Worm (Caenorhabditis elegans) whole organism, L2 larva: ENCODE data around the gene rpn-12.

Experiments
- C34F6.9 ChIP-seq: fragments of 150-350 bp; optimal IDR thresholded peaks from 2 replicates; lab custom pipeline; 2014; ENCODE audit warnings: missing biosample characterization, missing genetic modification characterization
- F13H6.1 ChIP-seq: sonication (generic microtip); optimal IDR thresholded peaks from 2 replicates; lab custom pipeline; 2016; ENCODE audit warnings: missing genetic modification characterization, missing compliant biosample characterization
- R02D3.7 ChIP-seq: fragments of 150-350 bp; optimal IDR thresholded peaks from 2 replicates; lab custom pipeline; 2014; ENCODE audit warnings: missing biosample characterization, missing genetic modification characterization
- Y55F3AM.14 ChIP-seq: fragments of 200-800 bp; sonication (Bioruptor generic); optimal IDR thresholded peaks from 2 replicates; lab custom pipeline; 2018; ENCODE audit warnings: mild to moderate bottlenecking, missing genetic modification characterization, missing compliant biosample characterization
- ZK546.5 ChIP-seq: sonication (generic microtip); optimal IDR thresholded peaks from 2 replicates; lab custom pipeline; 2017; ENCODE audit warnings: missing biosample characterization, missing genetic modification characterization
- alr-1 ChIP-seq: fragments of 150-350 bp; optimal IDR thresholded peaks from 2 replicates; lab custom pipeline; 2014; ENCODE audit warnings: missing biosample characterization, missing genetic modification characterization
- aly-2 ChIP-seq: fragments of 150-350 bp; optimal IDR thresholded peaks from 2 replicates; lab custom pipeline; 2014; ENCODE audit warnings: missing biosample characterization, missing genetic modification characterization
- ama-1 ChIP-seq: fragments of 150-350 bp; optimal IDR thresholded peaks from 2 replicates; lab custom pipeline; 2018; ENCODE audit warnings: inconsistent platforms
- blmp-1 ChIP-seq: sonication (generic microtip); optimal IDR thresholded peaks from 2 replicates; lab custom pipeline; 2017; ENCODE audit warnings: missing genetic modification characterization, mild to moderate bottlenecking, missing compliant biosample characterization, antibody characterized with exemption, moderate library complexity; ENCODE audit not compliant: insufficient read depth
- ceh-16 ChIP-seq: fragments of 150-350 bp; optimal IDR thresholded peaks from 2 replicates; lab custom pipeline; 2014; ENCODE audit warnings: missing biosample characterization, missing genetic modification characterization
- ceh-82 ChIP-seq: fragments of 150-350 bp; optimal IDR thresholded peaks from 2 replicates; lab custom pipeline; 2014; ENCODE audit warnings: missing biosample characterization, missing genetic modification characterization
- crh-2 ChIP-seq: sonication (generic microtip); optimal IDR thresholded peaks from 2 replicates; lab custom pipeline; 2017; ENCODE audit warnings: missing biosample characterization, missing genetic modification characterization
- dmd-4 ChIP-seq: sonication (generic microtip); optimal IDR thresholded peaks from 2 replicates; lab custom pipeline; 2017; ENCODE audit warnings: missing biosample characterization, missing genetic modification characterization
- egl-27 ChIP-seq: sonication (generic microtip); optimal IDR thresholded peaks from 3 replicates; lab custom pipeline; 2017; ENCODE audit warnings: missing biosample characterization, missing genetic modification reagents, missing genetic modification characterization
- elt-3 ChIP-seq: sonication (generic microtip); optimal IDR thresholded peaks from 2 replicates; lab custom pipeline; 2017; ENCODE audit warnings: missing biosample characterization, missing genetic modification characterization
- fos-1 ChIP-seq: fragments of 150-350 bp; optimal IDR thresholded peaks from 2 replicates; lab custom pipeline; 2014; ENCODE audit warnings: missing biosample characterization, missing genetic modification characterization
- gmeb-1 ChIP-seq: fragments of 150-350 bp; optimal IDR thresholded peaks from 2 replicates; lab custom pipeline; 2014; ENCODE audit warnings: missing biosample characterization, missing genetic modification characterization
- lin-11 ChIP-seq: fragments of 150-350 bp; sonication (generic microtip); optimal IDR thresholded peaks from 2 replicates; lab custom pipeline; 2014; ENCODE audit warnings: missing biosample characterization, missing genetic modification characterization, inconsistent platforms, mixed read lengths
- lin-13 ChIP-seq: fragments of 150-350 bp; optimal IDR thresholded peaks from 2 replicates; lab custom pipeline; 2014; ENCODE audit warnings: missing biosample characterization, missing genetic modification reagents, missing genetic modification characterization
- lin-39 ChIP-seq: fragments of 150-350 bp; optimal IDR thresholded peaks from 2 replicates; lab custom pipeline; 2014; ENCODE audit warnings: missing biosample characterization, missing genetic modification reagents, missing genetic modification characterization
- lsy-2 ChIP-seq, 2 experiments: fragments of 150-350 bp in 1 of 2; sonication (generic microtip) in 1 of 2; optimal IDR thresholded peaks; 2 replicates each; lab custom pipeline; 2014 to 2017; ENCODE audit warnings: missing biosample characterization in 2 of 2, missing genetic modification characterization in 2 of 2
- mab-5 ChIP-seq: fragments of 150-350 bp; optimal IDR thresholded peaks from 2 replicates; lab custom pipeline; 2014; ENCODE audit warnings: missing biosample characterization, missing genetic modification characterization
- mbf-1 ChIP-seq: sonication (generic microtip); optimal IDR thresholded peaks from 2 replicates; lab custom pipeline; 2017; ENCODE audit warnings: missing biosample characterization, missing genetic modification characterization
- mdl-1 ChIP-seq, 2 experiments: fragments of 150-350 bp in 1 of 2; sonication (generic microtip) in 1 of 2; optimal IDR thresholded peaks; 2 replicates each; lab custom pipeline; 2017; ENCODE audit warnings: missing biosample characterization in 2 of 2, missing genetic modification characterization in 2 of 2
- nhr-10 ChIP-seq: sonication (generic microtip); optimal IDR thresholded peaks from 2 replicates; lab custom pipeline; 2017; ENCODE audit warnings: missing biosample characterization, missing genetic modification characterization
- nhr-11 ChIP-seq: fragments of 150-350 bp; optimal IDR thresholded peaks from 2 replicates; lab custom pipeline; 2014; ENCODE audit warnings: missing biosample characterization, missing genetic modification characterization
- nhr-12 ChIP-seq: fragments of 150-350 bp; optimal IDR thresholded peaks from 2 replicates; lab custom pipeline; 2014; ENCODE audit warnings: missing biosample characterization, missing genetic modification characterization
- nhr-129 ChIP-seq: fragments of 150-350 bp; optimal IDR thresholded peaks from 2 replicates; lab custom pipeline; 2014; ENCODE audit warnings: missing biosample characterization, missing genetic modification characterization
- nhr-21 ChIP-seq: fragments of 150-350 bp; optimal IDR thresholded peaks from 2 replicates; lab custom pipeline; 2014; ENCODE audit warnings: missing biosample characterization, missing genetic modification characterization
- nhr-23 ChIP-seq: fragments of 150-350 bp; optimal IDR thresholded peaks from 2 replicates; lab custom pipeline; 2014; ENCODE audit warnings: missing biosample characterization, missing genetic modification reagents, missing genetic modification characterization
- nhr-237 ChIP-seq: fragments of 150-350 bp; optimal IDR thresholded peaks from 2 replicates; lab custom pipeline; 2014; ENCODE audit warnings: missing biosample characterization, missing genetic modification characterization
- nhr-25 ChIP-seq: fragments of 150-350 bp; sonication (generic microtip); optimal IDR thresholded peaks from 3 replicates; lab custom pipeline; 2014; ENCODE audit warnings: missing biosample characterization, missing genetic modification characterization
- nhr-6 ChIP-seq: fragments of 150-350 bp; optimal IDR thresholded peaks from 2 replicates; lab custom pipeline; 2014; ENCODE audit warnings: missing biosample characterization, missing genetic modification characterization
- nhr-77 ChIP-seq: fragments of 150-350 bp; optimal IDR thresholded peaks from 2 replicates; lab custom pipeline; 2014; ENCODE audit warnings: missing biosample characterization, missing genetic modification characterization
- peb-1 ChIP-seq: fragments of 150-350 bp; optimal IDR thresholded peaks from 2 replicates; lab custom pipeline; 2014; ENCODE audit warnings: missing biosample characterization, missing genetic modification characterization
- sem-4 ChIP-seq: fragments of 150-350 bp; optimal IDR thresholded peaks from 2 replicates; lab custom pipeline; 2014; ENCODE audit warnings: missing biosample characterization, missing genetic modification reagents, missing genetic modification characterization
- skn-1 ChIP-seq: sonication (generic microtip); optimal IDR thresholded peaks from 2 replicates; lab custom pipeline; 2017; ENCODE audit warnings: missing biosample characterization, missing genetic modification characterization
- sma-3 ChIP-seq: sonication (generic microtip); optimal IDR thresholded peaks from 2 replicates; lab custom pipeline; 2016; ENCODE audit warnings: missing genetic modification reagents, missing genetic modification characterization, missing compliant biosample characterization
- sma-9 ChIP-seq, 2 experiments: fragments of 150-350 bp in 1 of 2; sonication (generic microtip) in 1 of 2; optimal IDR thresholded peaks; 2 replicates each; lab custom pipeline; 2014 to 2016; ENCODE audit warnings: missing genetic modification characterization in 2 of 2, mild to moderate bottlenecking in 1 of 2, missing biosample characterization in 1 of 2, missing compliant biosample characterization in 1 of 2, missing genetic modification reagents in 1 of 2, moderate library complexity in 1 of 2
- snpc-4 ChIP-seq: fragments of 150-350 bp; optimal IDR thresholded peaks from 2 replicates; lab custom pipeline; 2014; ENCODE audit warnings: missing biosample characterization, missing genetic modification characterization
- unc-39 ChIP-seq: fragments of 150-350 bp; optimal IDR thresholded peaks from 2 replicates; lab custom pipeline; 2014; ENCODE audit warnings: missing biosample characterization, missing genetic modification characterization
- unc-55 ChIP-seq: fragments of 150-350 bp; sonication (generic microtip); optimal IDR thresholded peaks from 3 replicates; lab custom pipeline; 2014; ENCODE audit warnings: missing biosample characterization, missing genetic modification reagents, missing genetic modification characterization
- unc-62 ChIP-seq: fragments of 150-350 bp; optimal IDR thresholded peaks from 2 replicates; lab custom pipeline; 2014; ENCODE audit warnings: missing biosample characterization, missing genetic modification reagents, missing genetic modification characterization
- zag-1 ChIP-seq: fragments of 150-350 bp; optimal IDR thresholded peaks from 2 replicates; lab custom pipeline; 2014; ENCODE audit warnings: missing biosample characterization, missing genetic modification characterization
- ztf-1 ChIP-seq: fragments of 200-800 bp; sonication (Bioruptor generic); conservative IDR thresholded peaks from 2 replicates; pipeline ENCODE4 v1.3.6; 2022; ENCODE audit warnings: missing genetic modification characterization, missing compliant biosample characterization
- ztf-11 ChIP-seq: sonication (generic microtip); optimal IDR thresholded peaks from 2 replicates; lab custom pipeline; 2017; ENCODE audit warnings: missing biosample characterization, missing genetic modification characterization
- ztf-4 ChIP-seq: fragments of 150-350 bp; optimal IDR thresholded peaks from 2 replicates; lab custom pipeline; 2014; ENCODE audit warnings: missing biosample characterization, missing genetic modification characterization

The rpn-12 gene

DNA sequence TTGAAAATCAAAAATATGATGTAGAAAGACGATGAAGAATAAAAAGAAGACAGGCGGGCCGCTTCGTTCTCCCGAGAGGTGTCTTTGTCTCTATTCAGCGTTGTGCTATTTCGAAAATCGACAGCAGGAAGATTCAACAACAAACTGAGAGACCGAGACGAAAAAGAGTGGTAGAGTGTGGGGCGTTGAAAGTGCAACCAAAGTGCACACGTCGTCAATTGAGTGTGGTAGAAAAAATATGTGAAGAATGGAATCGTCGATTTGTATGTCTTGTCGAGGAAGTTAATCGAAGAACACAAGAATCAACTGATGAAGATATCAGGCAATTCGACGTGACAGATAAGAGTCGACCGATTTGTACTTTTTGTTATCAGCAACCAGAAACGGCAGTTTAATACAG, 33.8 kb upstream of the rpn-12 start:
- TF ChIP-seq nhr-129 (tag; lab: Kevin White, UChicago) (peak; percentile 69), ZK546.5 (no peak), gmeb-1 (tag; lab: Kevin White, UChicago) (peak; percentile 46), mab-5 (no peak), ztf-11 (tag; lab: Kevin White, UChicago) (no peak), nhr-21 (tag; lab: Kevin White, UChicago) (peak; percentile 78), fos-1 (tag; lab: Kevin White, UChicago) (peak; percentile 81), F13H6.1 (tag; lab: Kevin White, UChicago) (peak; percentile 82), nhr-25 (tag; lab: Kevin White, UChicago) (peak; percentile 80), lsy-2 (tag; optimal IDR thresholded peaks at IDR 0.05; lab: Kevin White, UChicago) (peak; percentile 17 to 60), egl-27 (peak; percentile 71), mdl-1 (tag; optimal IDR thresholded peaks at IDR 0.05; lab: Kevin White, UChicago) (peak in 1 of 2 experiments; percentile 41), sma-3 (GFP tag; lab: Kevin White, UChicago) (peak; percentile 89), blmp-1 (peak; percentile 65), snpc-4 (tag; lab: Kevin White, UChicago) (no peak), sma-9 (GFP tag; optimal IDR thresholded peaks at IDR 0.05; lab: Kevin White, UChicago) (peak; percentile 97), sma-9 (tag; optimal IDR thresholded peaks at IDR 0.05; lab: Kevin White, UChicago) (no peak), sem-4 (tag; lab: Kevin White, UChicago) (peak; percentile 35), ceh-82 (tag; lab: Kevin White, UChicago) (no peak), nhr-12 (tag; lab: Kevin White, UChicago) (no peak), ceh-16 (tag; lab: Kevin White, UChicago) (no peak), unc-55 (peak; percentile 46), crh-2 (tag; lab: Kevin White, UChicago) (peak; percentile 91), dmd-4 (tag; lab: Kevin White, UChicago) (no peak), C34F6.9 (peak; percentile 47), lin-39 (tag; lab: Kevin White, UChicago) (no peak), lin-13 (GFP tag; lab: Kevin White, UChicago) (peak; percentile 35)

DNA sequence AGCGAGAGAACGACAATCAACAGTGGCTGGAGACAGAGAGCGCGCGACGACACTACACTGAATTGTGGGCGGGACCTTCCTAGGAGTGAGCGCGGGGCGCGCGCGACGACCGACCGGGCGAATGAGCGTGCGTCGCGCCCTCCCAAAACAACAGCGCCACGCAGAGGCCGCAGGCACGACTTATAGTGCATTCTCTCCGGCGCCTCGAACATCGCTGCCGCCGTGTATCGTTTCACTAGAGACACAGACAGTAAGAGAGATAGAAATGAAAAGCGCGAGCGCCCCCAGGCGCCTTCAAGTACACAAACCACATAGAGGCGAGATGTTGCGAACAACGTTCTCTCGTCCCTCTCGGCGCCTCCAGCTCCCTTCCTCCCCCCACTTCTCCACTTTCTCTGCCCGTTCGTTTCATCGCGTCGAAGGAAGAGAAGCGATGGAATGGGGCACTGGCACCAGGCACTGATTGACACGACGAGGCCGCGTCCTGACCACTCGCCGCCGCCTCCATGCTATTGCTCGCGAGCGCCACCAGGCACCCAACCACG, 33.0 kb upstream of the rpn-12 start:
- TF ChIP-seq aly-2 (tag; lab: Kevin White, UChicago): no peak
- peak; percentile 73 for TF ChIP-seq C34F6.9
- no peak for TF ChIP-seq ama-1 (lab: Kevin White, UChicago)
- TF ChIP-seq nhr-6: peak; percentile 37
- peak; percentile 28 for TF ChIP-seq nhr-237 (tag; lab: Kevin White, UChicago)
- peak; percentile 4 for TF ChIP-seq ceh-82 (tag; lab: Kevin White, UChicago)
- TF ChIP-seq lin-11 (tag; lab: Kevin White, UChicago): no peak
- TF ChIP-seq crh-2 (tag; lab: Kevin White, UChicago): peak; percentile 85
- no peak for TF ChIP-seq ztf-1 (GFP tag; lab: Robert Waterston, UW)
- peak in 1 of 2 experiments; percentile 73 for TF ChIP-seq lsy-2 (tag; optimal IDR thresholded peaks at IDR 0.05; lab: Kevin White, UChicago)
- TF ChIP-seq nhr-11 (tag; lab: Kevin White, UChicago): peak; percentile 64
- no peak for TF ChIP-seq unc-39 (tag; lab: Kevin White, UChicago)
- TF ChIP-seq ceh-16 (tag; lab: Kevin White, UChicago): peak; percentile 82
- TF ChIP-seq mab-5: no peak
- no peak for TF ChIP-seq nhr-10 (tag; lab: Kevin White, UChicago)
- TF ChIP-seq alr-1 (tag; lab: Kevin White, UChicago): no peak
- TF ChIP-seq nhr-25 (tag; lab: Kevin White, UChicago): peak; percentile 87
- peak; percentile 81 for TF ChIP-seq ztf-4 (tag; lab: Kevin White, UChicago)
- TF ChIP-seq skn-1: no peak
- TF ChIP-seq blmp-1: peak; percentile 89
- no peak for TF ChIP-seq unc-62 (GFP tag; lab: Kevin White, UChicago)
- TF ChIP-seq mbf-1: no peak
- no peak for TF ChIP-seq ztf-11 (tag; lab: Kevin White, UChicago)
- peak; percentile 25 for TF ChIP-seq gmeb-1 (tag; lab: Kevin White, UChicago)
- TF ChIP-seq fos-1 (tag; lab: Kevin White, UChicago): peak; percentile 50
- TF ChIP-seq mdl-1 (tag; optimal IDR thresholded peaks at IDR 0.05; lab: Kevin White, UChicago): peak; percentile 83 to 87
- TF ChIP-seq zag-1 (tag; lab: Kevin White, UChicago): peak; percentile 77
- TF ChIP-seq egl-27: peak; percentile 88
- peak; percentile 76 for TF ChIP-seq peb-1 (tag; lab: Kevin White, UChicago)
- peak; percentile 96 for TF ChIP-seq sma-9 (GFP tag; optimal IDR thresholded peaks at IDR 0.05; lab: Kevin White, UChicago)
- peak; percentile 57 for TF ChIP-seq sma-9 (tag; optimal IDR thresholded peaks at IDR 0.05; lab: Kevin White, UChicago)
- TF ChIP-seq F13H6.1 (tag; lab: Kevin White, UChicago): peak; percentile 97
- TF ChIP-seq snpc-4 (tag; lab: Kevin White, UChicago): peak; percentile 51
- TF ChIP-seq nhr-129 (tag; lab: Kevin White, UChicago): peak; percentile 61
- TF ChIP-seq elt-3 (tag; lab: Kevin White, UChicago): no peak
- peak; percentile 92 for TF ChIP-seq Y55F3AM.14 (GFP tag; lab: Kevin White, UChicago)
- TF ChIP-seq sma-3 (GFP tag; lab: Kevin White, UChicago): peak; percentile 78
- TF ChIP-seq nhr-77 (tag; lab: Kevin White, UChicago): no peak
- peak; percentile 90 for TF ChIP-seq nhr-21 (tag; lab: Kevin White, UChicago)
- TF ChIP-seq ZK546.5: peak; percentile 36
- peak; percentile 49 for TF ChIP-seq dmd-4 (tag; lab: Kevin White, UChicago)
- no peak for TF ChIP-seq nhr-23 (tag; lab: Kevin White, UChicago)
- peak; percentile 73 for TF ChIP-seq unc-55
- no peak for TF ChIP-seq R02D3.7
- TF ChIP-seq nhr-12 (tag; lab: Kevin White, UChicago): no peak
- peak; percentile 80 for TF ChIP-seq lin-13 (GFP tag; lab: Kevin White, UChicago)
- TF ChIP-seq lin-39 (tag; lab: Kevin White, UChicago): no peak
